Fruit fly (Drosophila melanogaster): ENCODE results near the gene chrb.

Gene chrb

dm6 chr3L:11448935-11449334, 38.4 kb upstream of the chrb start:
- TF ChIP-seq CG32121 (GFP tag; IDR thresholded peaks at IDR 0.05) (peak; percentile 88), Snoo (tag; optimal IDR thresholded peaks at IDR 0.05) (no peak), D1 (tag; optimal IDR thresholded peaks at IDR 0.05) (peak; percentile 6), CG17806 (tag; optimal IDR thresholded peaks at IDR 0.05) (peak; percentile 66), CG8159 (tag; optimal IDR thresholded peaks at IDR 0.05) (peak; percentile 28), gl (tag; optimal IDR thresholded peaks at IDR 0.05) (peak; percentile 0), CG9948 (tag; optimal IDR thresholded peaks at IDR 0.05) (peak; percentile 81), Pif1A (GFP tag; optimal IDR thresholded peaks at IDR 0.05) (peak; percentile 77), CG8301 (tag; optimal IDR thresholded peaks at IDR 0.05) (peak; percentile 91), CG12605 (GFP tag; IDR thresholded peaks at IDR 0.05) (peak; percentile 84), CG14655 (GFP tag; optimal IDR thresholded peaks at IDR 0.05) (peak; percentile 94), rn (GFP tag; IDR thresholded peaks at IDR 0.05) (peak; percentile 88), Pif1B (GFP tag; optimal IDR thresholded peaks at IDR 0.05) (peak; percentile 63), EcR (GFP tag; optimal IDR thresholded peaks at IDR 0.05) (no peak), fd96Ca (GFP tag; IDR thresholded peaks at IDR 0.05) (peak; percentile 97), CG4496 (GFP tag; IDR thresholded peaks at IDR 0.05) (peak; percentile 96), CG15710 (tag; optimal IDR thresholded peaks at IDR 0.05) (peak; percentile 54), CG34367 (tag; optimal IDR thresholded peaks at IDR 0.05) (peak; percentile 50), CG13204 (GFP tag; optimal IDR thresholded peaks at IDR 0.05) (no peak), Ets98B (GFP tag; IDR thresholded peaks at IDR 0.05) (peak; percentile 93), CG10348 (GFP tag; IDR thresholded peaks at IDR 0.05) (0 out of 2 replicates have a peak, but pooled peaks have one; percentile 54)

dm6 chr3L:11450535-11450934, 36.8 kb upstream of the chrb start:
- TF ChIP-seq CG17806 (tag; optimal IDR thresholded peaks at IDR 0.05): peak; percentile 41
- no peak for TF ChIP-seq gl (tag; optimal IDR thresholded peaks at IDR 0.05)
- TF ChIP-seq rn (GFP tag; IDR thresholded peaks at IDR 0.05): no peak
- peak; percentile 36 for TF ChIP-seq CG14655 (GFP tag; optimal IDR thresholded peaks at IDR 0.05)
- TF ChIP-seq CG9948 (tag; optimal IDR thresholded peaks at IDR 0.05): peak; percentile 31
- TF ChIP-seq CG34367 (tag; optimal IDR thresholded peaks at IDR 0.05): no peak
- TF ChIP-seq CG8159 (tag; optimal IDR thresholded peaks at IDR 0.05): peak; percentile 43
- peak; percentile 7 for TF ChIP-seq Pif1A (GFP tag; optimal IDR thresholded peaks at IDR 0.05)
- TF ChIP-seq CG15710 (tag; optimal IDR thresholded peaks at IDR 0.05): peak; percentile 5
- no peak for TF ChIP-seq CG10348 (GFP tag; IDR thresholded peaks at IDR 0.05)
- no peak for TF ChIP-seq CG32121 (GFP tag; IDR thresholded peaks at IDR 0.05)
- TF ChIP-seq D1 (tag; optimal IDR thresholded peaks at IDR 0.05): no peak
- TF ChIP-seq Pif1B (GFP tag; optimal IDR thresholded peaks at IDR 0.05): no peak

dm6 chr3L:11454461-11454860, 32.9 kb upstream of the chrb start:
- TF ChIP-seq CG17806 (tag; optimal IDR thresholded peaks at IDR 0.05): no peak
- TF ChIP-seq CG4496 (GFP tag; IDR thresholded peaks at IDR 0.05): peak; percentile 70
- TF ChIP-seq CG14655 (GFP tag; optimal IDR thresholded peaks at IDR 0.05): peak; percentile 4
- no peak for TF ChIP-seq CG8159 (tag; optimal IDR thresholded peaks at IDR 0.05)

- no peak for TF ChIP-seq CG34367 (tag; optimal IDR thresholded peaks at IDR 0.05)
Observed at dm6 chr3L:11458370-11458769, 29.0 kb upstream of the chrb start, which contains the start of the genes CG12289 and CG7551. CG12289 (minus strand) TSS chr3L:11458470. CG7551 (plus strand) TSS chr3L:11458490.

- TF ChIP-seq gl (tag; optimal IDR thresholded peaks at IDR 0.05) (no peak), CG15710 (tag; optimal IDR thresholded peaks at IDR 0.05) (no peak), CG8301 (tag; optimal IDR thresholded peaks at IDR 0.05) (no peak), Snoo (tag; optimal IDR thresholded peaks at IDR 0.05) (no peak), Ets98B (GFP tag; IDR thresholded peaks at IDR 0.05) (no peak), D1 (tag; optimal IDR thresholded peaks at IDR 0.05) (no peak), CG9948 (tag; optimal IDR thresholded peaks at IDR 0.05) (no peak)
Observed at dm6 chr3L:11465371-11465914, 21.9 kb upstream of the chrb start, which contains the start of gene Fum3. Fum3 (minus strand) TSS chr3L:11465864.

dm6 chr3L:11466985-11467384, 20.4 kb upstream of the chrb start:
- no peak for TF ChIP-seq Ets98B (GFP tag; IDR thresholded peaks at IDR 0.05)
- no peak for TF ChIP-seq CG32121 (GFP tag; IDR thresholded peaks at IDR 0.05)
- no peak for TF ChIP-seq Snoo (tag; optimal IDR thresholded peaks at IDR 0.05)
- no peak for TF ChIP-seq EcR (GFP tag; optimal IDR thresholded peaks at IDR 0.05)
- no peak for TF ChIP-seq CG12605 (GFP tag; IDR thresholded peaks at IDR 0.05)
- no peak for TF ChIP-seq CG34367 (tag; optimal IDR thresholded peaks at IDR 0.05)
- TF ChIP-seq CG9948 (tag; optimal IDR thresholded peaks at IDR 0.05): peak; percentile 56
- no peak for TF ChIP-seq Pif1A (GFP tag; optimal IDR thresholded peaks at IDR 0.05)
- no peak for TF ChIP-seq gl (tag; optimal IDR thresholded peaks at IDR 0.05)
- no peak for TF ChIP-seq fd96Ca (GFP tag; IDR thresholded peaks at IDR 0.05)
- TF ChIP-seq D1 (tag; optimal IDR thresholded peaks at IDR 0.05): no peak
- peak; percentile 45 for TF ChIP-seq CG15710 (tag; optimal IDR thresholded peaks at IDR 0.05)
- TF ChIP-seq Pif1B (GFP tag; optimal IDR thresholded peaks at IDR 0.05): no peak
- TF ChIP-seq rn (GFP tag; IDR thresholded peaks at IDR 0.05): no peak
- no peak for TF ChIP-seq CG10348 (GFP tag; IDR thresholded peaks at IDR 0.05)
- peak; percentile 68 for TF ChIP-seq CG8159 (tag; optimal IDR thresholded peaks at IDR 0.05)
- peak; percentile 21 for TF ChIP-seq CG14655 (GFP tag; optimal IDR thresholded peaks at IDR 0.05)
- TF ChIP-seq CG13204 (GFP tag; optimal IDR thresholded peaks at IDR 0.05): no peak
- TF ChIP-seq CG8301 (tag; optimal IDR thresholded peaks at IDR 0.05): no peak
- no peak for TF ChIP-seq CG4496 (GFP tag; IDR thresholded peaks at IDR 0.05)
- peak; percentile 34 for TF ChIP-seq CG17806 (tag; optimal IDR thresholded peaks at IDR 0.05)

All from whole organism, pupa.